Worm (Caenorhabditis elegans) whole organism, early embryonic: ENCODE measurements around the gene oig-2.

Experiments used
- B0310.2 ChIP-seq: sonication (generic microtip); optimal IDR thresholded peaks from 2 replicates; lab custom pipeline; 2016; ENCODE audit warnings: mild to moderate bottlenecking, missing genetic modification characterization, missing compliant biosample characterization
- F13C5.2 ChIP-seq: sonication (generic microtip); optimal IDR thresholded peaks from 2 replicates; lab custom pipeline; 2017; ENCODE audit warnings: mild to moderate bottlenecking, missing genetic modification characterization, inconsistent platforms, missing compliant biosample characterization
- aly-1 ChIP-seq: sonication (generic microtip); optimal IDR thresholded peaks from 2 replicates; lab custom pipeline; 2016; ENCODE audit warnings: missing genetic modification characterization, missing compliant biosample characterization
- ama-1 ChIP-seq: fragments of 150-350 bp; optimal IDR thresholded peaks from 2 replicates; lab custom pipeline; 2014
- ceh-13 ChIP-seq: fragments of 200-800 bp; sonication (Bioruptor generic); optimal IDR thresholded peaks from 2 replicates; lab custom pipeline; 2018; ENCODE audit warnings: mild to moderate bottlenecking, missing genetic modification characterization, missing compliant biosample characterization
- ceh-36 ChIP-seq: sonication (generic microtip); optimal IDR thresholded peaks from 2 replicates; lab custom pipeline; 2016; ENCODE audit warnings: missing genetic modification characterization, inconsistent platforms, missing compliant biosample characterization
- ets-7 ChIP-seq: sonication (generic microtip); optimal IDR thresholded peaks from 2 replicates; lab custom pipeline; 2016; ENCODE audit warnings: missing genotype, missing genetic modification characterization, missing compliant biosample characterization
- flt-1 ChIP-seq: fragments of 200-800 bp; sonication (Bioruptor generic); IDR thresholded peaks from 2 replicates; pipeline ENCODE4 v1.3.6; 2022; ENCODE audit warnings: missing genetic modification characterization, missing compliant biosample characterization
- hmbx-1 ChIP-seq: sonication (generic microtip); optimal IDR thresholded peaks from 2 replicates; lab custom pipeline; 2016; ENCODE audit warnings: mild to moderate bottlenecking, missing genetic modification characterization, missing compliant biosample characterization
- hmg-4 ChIP-seq: fragments of 200-800 bp; sonication (Bioruptor generic); optimal IDR thresholded peaks from 2 replicates; lab custom pipeline; 2018; ENCODE audit warnings: mild to moderate bottlenecking, missing genetic modification characterization, missing compliant biosample characterization
- pes-1 ChIP-seq: fragments of 200-800 bp; sonication (Bioruptor generic); IDR thresholded peaks from 2 replicates; pipeline ENCODE4 v1.3.6; 2022; ENCODE audit warnings: missing genetic modification reagents, missing genetic modification characterization, missing compliant biosample characterization
- sea-1 ChIP-seq: fragments of 200-800 bp; sonication (Bioruptor generic); conservative IDR thresholded peaks from 2 replicates; pipeline ENCODE4 v1.3.6; 2022; ENCODE audit warnings: missing genetic modification characterization, missing compliant biosample characterization
- tra-4 ChIP-seq: sonication (generic microtip); optimal IDR thresholded peaks from 2 replicates; lab custom pipeline; 2017; ENCODE audit warnings: missing genetic modification characterization, missing compliant biosample characterization

- TF ChIP-seq ama-1, result no peak
- no peak for TF ChIP-seq ceh-36
- no peak for TF ChIP-seq tra-4
- TF ChIP-seq ets-7 (tag; lab: Kevin White, UChicago), result no peak
- TF ChIP-seq pes-1 (GFP tag; lab: Robert Waterston, UW), result no peak
- TF ChIP-seq B0310.2 (tag; lab: Kevin White, UChicago), result no peak
- no peak for TF ChIP-seq sea-1 (GFP tag; lab: Robert Waterston, UW)
- TF ChIP-seq flt-1 (GFP tag; lab: Robert Waterston, UW), result no peak
- TF ChIP-seq hmbx-1 (tag; lab: Kevin White, UChicago), result no peak
- no peak for TF ChIP-seq hmg-4 (GFP tag; lab: Kevin White, UChicago)
- no peak for TF ChIP-seq aly-1 (tag; lab: Kevin White, UChicago)
- TF ChIP-seq ceh-13 (GFP tag; lab: Kevin White, UChicago), result no peak
- no peak for TF ChIP-seq F13C5.2
Measured at ce11 chrII:13056580-13056979, 48.6 kb upstream of the oig-2 start, which contains the start of gene zyx-1.
